Worm (Caenorhabditis elegans) whole organism, young adult: Measurements from ENCODE around the gene nhr-35.

Experiments
- cebp-1 ChIP-seq, 2 experiments: fragments of 200-800 bp in 1 of 2; sonication (Bioruptor generic) in 1 of 2; sonication (generic microtip) in 1 of 2; IDR thresholded peaks in 1 of 2; optimal IDR thresholded peaks in 1 of 2; 2 replicates each; pipeline versions ENCODE4 v1.3.6 to Lab custom; 2017 to 2022; ENCODE audit warnings: missing compliant biosample characterization in 2 of 2, missing genetic modification characterization in 2 of 2, mild to moderate bottlenecking in 1 of 2, missing genetic modification reagents in 1 of 2, moderate library complexity in 1 of 2
- ceh-100 ChIP-seq: fragments of 200-800 bp; sonication (Bioruptor generic); IDR thresholded peaks from 2 replicates; pipeline ENCODE4 v1.3.6; 2022; ENCODE audit warnings: missing genetic modification reagents, missing genetic modification characterization, missing compliant biosample characterization
- die-1 ChIP-seq: sonication (generic microtip); optimal IDR thresholded peaks from 2 replicates; lab custom pipeline; 2016; ENCODE audit warnings: missing genotype, mild to moderate bottlenecking, missing genetic modification characterization, missing compliant biosample characterization
- dpff-1 ChIP-seq: sonication (generic microtip); optimal IDR thresholded peaks from 2 replicates; lab custom pipeline; 2017; ENCODE audit warnings: mild to moderate bottlenecking, missing genetic modification characterization, missing compliant biosample characterization
- egrh-3 ChIP-seq: fragments of 200-800 bp; sonication (Bioruptor generic); IDR thresholded peaks from 2 replicates; pipeline ENCODE4 v1.3.6; 2022; ENCODE audit warnings: missing genetic modification reagents, missing genetic modification characterization, missing compliant biosample characterization
- fkh-3 ChIP-seq: sonication (generic microtip); optimal IDR thresholded peaks from 2 replicates; lab custom pipeline; 2016; ENCODE audit warnings: mild to moderate bottlenecking, missing genetic modification characterization, missing compliant biosample characterization
- him-1 ChIP-seq: sonication (generic microtip); optimal IDR thresholded peaks from 2 replicates; lab custom pipeline; 2016; ENCODE audit warnings: missing genotype, missing genetic modification reagents, missing genetic modification characterization, missing compliant biosample characterization
- hsf-1 ChIP-seq: fragments of 200-800 bp; sonication (Bioruptor generic); IDR thresholded peaks from 2 replicates; pipeline ENCODE4 v1.3.6; 2022; ENCODE audit warnings: missing genetic modification reagents, missing genetic modification characterization, missing compliant biosample characterization
- madf-6 ChIP-seq: fragments of 200-800 bp; sonication (Bioruptor generic); IDR thresholded peaks from 2 replicates; pipeline ENCODE4 v1.3.6; 2022; ENCODE audit warnings: missing genetic modification reagents, missing genetic modification characterization, missing compliant biosample characterization
- pha-4 ChIP-seq: fragments of 150-350 bp; sonication (generic microtip); optimal IDR thresholded peaks from 2 replicates; lab custom pipeline; 2014; ENCODE audit warnings: missing biosample characterization, missing genetic modification reagents, missing genetic modification characterization
- snpc-4 ChIP-seq, 5 experiments: fragments of 150-350 bp in 1 of 5; sonication (generic microtip) in 4 of 5; optimal IDR thresholded peaks; 2 replicates each; lab custom pipeline; 2014 to 2018; ENCODE audit warnings: missing genetic modification characterization in 5 of 5, missing biosample characterization in 3 of 5, antibody characterized with exemption in 2 of 5, mild to moderate bottlenecking in 2 of 5, missing compliant biosample characterization in 2 of 5, missing genotype in 2 of 5, moderate library complexity in 2 of 5, missing genetic modification reagents in 1 of 5
- unc-130 ChIP-seq: sonication (generic microtip); optimal IDR thresholded peaks from 2 replicates; lab custom pipeline; 2016; ENCODE audit warnings: missing genetic modification reagents, missing genetic modification characterization, missing compliant biosample characterization
- unc-62 ChIP-seq: fragments of 150-350 bp; optimal IDR thresholded peaks from 2 replicates; lab custom pipeline; 2014; ENCODE audit warnings: missing biosample characterization, missing genetic modification reagents, missing genetic modification characterization
- ztf-22 ChIP-seq: fragments of 200-800 bp; sonication (Bioruptor generic); optimal IDR thresholded peaks from 2 replicates; lab custom pipeline; 2018; ENCODE audit warnings: mild to moderate bottlenecking, missing genetic modification characterization, moderate library complexity, missing compliant biosample characterization

- TF ChIP-seq fkh-3 (tag; lab: Kevin White, UChicago) (no peak), pha-4 (tag; lab: Kevin White, UChicago) (no peak), ceh-100 (GFP tag; lab: Robert Waterston, UW) (no peak), egrh-3 (GFP tag; lab: Robert Waterston, UW) (no peak), snpc-4 (GFP tag; optimal IDR thresholded peaks at IDR 0.05; lab: Kevin White, UChicago) (no peak), snpc-4 (tag; optimal IDR thresholded peaks at IDR 0.05; lab: Kevin White, UChicago) (no peak), unc-62 (no peak), madf-6 (GFP tag; lab: Robert Waterston, UW) (no peak), dpff-1 (tag; lab: Kevin White, UChicago) (no peak), cebp-1 (GFP tag; IDR thresholded peaks at IDR 0.05; lab: Robert Waterston, UW) (no peak), cebp-1 (tag; optimal IDR thresholded peaks at IDR 0.05; lab: Kevin White, UChicago) (no peak), die-1 (tag; lab: Kevin White, UChicago) (no peak), unc-130 (no peak), hsf-1 (no peak), ztf-22 (GFP tag; lab: Kevin White, UChicago) (no peak), him-1 (tag; lab: Kevin White, UChicago) (no peak)
Measured at ce11 chrX:4500499-4500898, 32.0 kb upstream of the nhr-35 start.
